Fruit fly (Drosophila melanogaster) whole organism, embryonic: Measurements from ENCODE around the gene Mob3.

Experiments
- ATbp ChIP-seq: fragments of 200-800 bp; sonication (Bioruptor generic); optimal IDR thresholded peaks from 2 replicates; lab custom pipeline; 2017; ENCODE audit warnings: missing biosample characterization, mild to moderate bottlenecking, missing genetic modification characterization, missing genetic modification reagents
- Aef1 ChIP-seq: fragments of 200-800 bp; sonication (Bioruptor generic); IDR thresholded peaks from 3 replicates; pipeline ENCODE4 v1.3.6; 2022; ENCODE audit warnings: missing biosample characterization, missing genetic modification characterization
- Bgb ChIP-seq: fragments of 200-800 bp; sonication (Bioruptor generic); IDR thresholded peaks from 2 replicates; pipeline ENCODE4 v1.3.6; 2022; ENCODE audit warnings: missing biosample characterization, missing genetic modification characterization; ENCODE audit not compliant: partially characterized antibody
- Blimp-1 ChIP-seq: fragments of 200-800 bp; sonication (Bioruptor generic); optimal IDR thresholded peaks from 3 replicates; lab custom pipeline; 2018; ENCODE audit warnings: missing biosample characterization, missing genetic modification characterization, mild to moderate bottlenecking, moderate library complexity, missing genetic modification reagents
- CG10959 ChIP-seq: fragments of 200-800 bp; sonication (Bioruptor generic); IDR thresholded peaks from 2 replicates; pipeline ENCODE4 v1.3.6; 2022; ENCODE audit warnings: missing biosample characterization, missing genetic modification characterization
- CG15696 ChIP-seq: fragments of 200-800 bp; sonication (Bioruptor generic); optimal IDR thresholded peaks from 2 replicates; lab custom pipeline; 2019; ENCODE audit warnings: missing biosample characterization, mild to moderate bottlenecking, missing genetic modification characterization, moderate library complexity
- CG17385 ChIP-seq: fragments of 200-800 bp; sonication (Bioruptor generic); optimal IDR thresholded peaks from 3 replicates; lab custom pipeline; 2018; ENCODE audit warnings: missing biosample characterization, mild to moderate bottlenecking, missing genetic modification characterization
- CG17802 ChIP-seq: fragments of 200-800 bp; sonication (Bioruptor generic); optimal IDR thresholded peaks from 2 replicates; lab custom pipeline; 2018; ENCODE audit warnings: missing biosample characterization, mild to moderate bottlenecking, missing genetic modification characterization, moderate library complexity
- CG18599 ChIP-seq: fragments of 200-800 bp; sonication (Bioruptor generic); optimal IDR thresholded peaks from 3 replicates; lab custom pipeline; 2017; ENCODE audit warnings: missing biosample characterization, missing genetic modification characterization, mild to moderate bottlenecking, moderate library complexity, missing genetic modification reagents
- CG2129 ChIP-seq: fragments of 200-800 bp; sonication (Bioruptor generic); IDR thresholded peaks from 2 replicates; pipeline ENCODE4 v1.3.6; 2022; ENCODE audit warnings: missing biosample characterization, missing genetic modification characterization; ENCODE audit not compliant: partially characterized antibody
- CG2712 ChIP-seq: fragments of 200-800 bp; optimal IDR thresholded peaks from 3 replicates; lab custom pipeline; 2019; ENCODE audit warnings: missing biosample characterization, mild to moderate bottlenecking, missing genetic modification characterization, moderate library complexity
- CG30403 ChIP-seq: fragments of 200-800 bp; sonication (Bioruptor generic); optimal IDR thresholded peaks from 3 replicates; lab custom pipeline; 2016; ENCODE audit warnings: missing biosample characterization, missing genetic modification characterization
- CG3281 ChIP-seq: fragments of 200-800 bp; sonication (Bioruptor generic); optimal IDR thresholded peaks from 3 replicates; lab custom pipeline; 2017; ENCODE audit warnings: missing biosample characterization, mild to moderate bottlenecking, missing genetic modification characterization
- CG34224 ChIP-seq: fragments of 200-800 bp; sonication (Bioruptor generic); IDR thresholded peaks from 3 replicates; pipeline ENCODE4 v1.3.6; 2022; ENCODE audit warnings: missing biosample characterization, missing genetic modification characterization; ENCODE audit not compliant: partially characterized antibody
- CG5953 ChIP-seq: fragments of 200-800 bp; sonication (Bioruptor generic); IDR thresholded peaks from 2 replicates; pipeline ENCODE4 v1.3.6; 2022; ENCODE audit warnings: missing biosample characterization, missing genetic modification characterization
- CG7556 ChIP-seq: fragments of 200-800 bp; sonication (Bioruptor generic); optimal IDR thresholded peaks from 2 replicates; lab custom pipeline; 2017; ENCODE audit warnings: missing biosample characterization, mild to moderate bottlenecking, missing genetic modification characterization
- CG8089 ChIP-seq: fragments of 200-800 bp; sonication (Bioruptor generic); optimal IDR thresholded peaks from 3 replicates; lab custom pipeline; 2016; ENCODE audit warnings: missing biosample characterization, missing genetic modification characterization
- CG8388 ChIP-seq: fragments of 200-800 bp; sonication (Bioruptor generic); optimal IDR thresholded peaks from 2 replicates; lab custom pipeline; 2019; ENCODE audit warnings: missing biosample characterization, mild to moderate bottlenecking, missing genetic modification characterization, moderate library complexity
- CG9437 ChIP-seq: fragments of 200-800 bp; sonication (Bioruptor generic); optimal IDR thresholded peaks from 2 replicates; lab custom pipeline; 2018; ENCODE audit warnings: missing biosample characterization, mild to moderate bottlenecking, missing genetic modification characterization
- Chrac-16 ChIP-seq: fragments of 200-800 bp; sonication (Bioruptor generic); optimal IDR thresholded peaks from 3 replicates; lab custom pipeline; 2016; ENCODE audit warnings: missing biosample characterization, missing genetic modification characterization
- Drgx ChIP-seq: fragments of 200-800 bp; sonication (Bioruptor generic); IDR thresholded peaks from 2 replicates; pipeline ENCODE4 v1.3.6; 2022; ENCODE audit warnings: missing biosample characterization, missing genetic modification characterization
- Fer2 ChIP-seq: fragments of 200-800 bp; sonication (Bioruptor generic); optimal IDR thresholded peaks from 2 replicates; lab custom pipeline; 2018; ENCODE audit warnings: missing biosample characterization, mild to moderate bottlenecking, missing genetic modification characterization, moderate library complexity
- HLH3B ChIP-seq: fragments of 200-800 bp; sonication (Bioruptor generic); IDR thresholded peaks from 2 replicates; pipeline ENCODE4 v1.3.6; 2022; ENCODE audit warnings: missing biosample characterization, missing genetic modification characterization
- HLH4C ChIP-seq: fragments of 200-800 bp; sonication (Bioruptor generic); IDR thresholded peaks from 3 replicates; pipeline ENCODE4 v1.3.6; 2022; ENCODE audit warnings: missing biosample characterization, missing genetic modification characterization; ENCODE audit not compliant: partially characterized antibody
- Oaz ChIP-seq: fragments of 200-800 bp; sonication (Bioruptor generic); IDR thresholded peaks from 2 replicates; pipeline ENCODE4 v1.3.6; 2022; ENCODE audit warnings: missing biosample characterization, missing genetic modification characterization
- Pdp1 ChIP-seq, 2 experiments: fragments of 200-800 bp; sonication (Bioruptor generic); optimal IDR thresholded peaks; 3 replicates each; lab custom pipeline; 2016; ENCODE audit warnings: missing biosample characterization in 2 of 2, missing genetic modification characterization in 2 of 2, mild to moderate bottlenecking in 1 of 2, moderate library complexity in 1 of 2
- Rfx ChIP-seq: fragments of 200-800 bp; sonication (Bioruptor generic); IDR thresholded peaks from 2 replicates; pipeline ENCODE4 v1.3.6; 2022; ENCODE audit warnings: missing biosample characterization, missing genetic modification characterization
- Spps ChIP-seq: fragments of 200-800 bp; sonication (Bioruptor generic); optimal IDR thresholded peaks from 2 replicates; lab custom pipeline; 2018; ENCODE audit warnings: missing biosample characterization, mild to moderate bottlenecking, missing genetic modification characterization
- TFAM ChIP-seq: fragments of 200-800 bp; sonication (Bioruptor generic); optimal IDR thresholded peaks from 2 replicates; lab custom pipeline; 2017; ENCODE audit warnings: missing biosample characterization, missing genetic modification characterization, inconsistent platforms
- Tbp ChIP-seq: fragments of >200 bp; optimal IDR thresholded peaks from 2 replicates; lab custom pipeline; 2018; ENCODE audit warnings: missing biosample characterization, missing genetic modification characterization
- al ChIP-seq: fragments of 200-800 bp; sonication (Bioruptor generic); IDR thresholded peaks from 2 replicates; pipeline ENCODE4 v1.3.6; 2022; ENCODE audit warnings: missing biosample characterization, missing genetic modification characterization
- ap ChIP-seq: fragments of 200-800 bp; sonication (Bioruptor generic); IDR thresholded peaks from 2 replicates; pipeline ENCODE4 v1.3.6; 2022; ENCODE audit warnings: missing biosample characterization, missing genetic modification characterization
- cad ChIP-seq: fragments of >200 bp; optimal IDR thresholded peaks from 2 replicates; lab custom pipeline; 2017; ENCODE audit warnings: missing biosample characterization, missing genetic modification characterization
- chif ChIP-seq, 2 experiments: fragments of 200-800 bp; sonication (Bioruptor generic); optimal IDR thresholded peaks; 3 replicates each; lab custom pipeline; 2016; ENCODE audit warnings: missing biosample characterization in 2 of 2, missing genetic modification characterization in 2 of 2
- dpn ChIP-seq, 2 experiments: fragments of 200-800 bp; sonication (Bioruptor generic); optimal IDR thresholded peaks; 3 replicates each; lab custom pipeline; 2016; ENCODE audit warnings: missing biosample characterization in 2 of 2, missing genetic modification characterization in 2 of 2
- en ChIP-seq: fragments of 200-800 bp; sonication (Bioruptor generic); optimal IDR thresholded peaks from 2 replicates; lab custom pipeline; 2016; ENCODE audit warnings: missing biosample characterization, missing genetic modification characterization
- eyg ChIP-seq: fragments of 200-800 bp; sonication (Bioruptor generic); optimal IDR thresholded peaks from 3 replicates; lab custom pipeline; 2016; ENCODE audit warnings: missing biosample characterization, missing genetic modification characterization
- grau ChIP-seq: fragments of 200-800 bp; optimal IDR thresholded peaks from 3 replicates; lab custom pipeline; 2019; ENCODE audit warnings: missing biosample characterization, mild to moderate bottlenecking, missing genetic modification characterization, moderate library complexity
- ind ChIP-seq: fragments of 200-800 bp; sonication (Bioruptor generic); optimal IDR thresholded peaks from 3 replicates; lab custom pipeline; 2016; ENCODE audit warnings: missing biosample characterization, missing genetic modification characterization
- jigr1 ChIP-seq: fragments of 200-800 bp; sonication (Bioruptor generic); IDR thresholded peaks from 3 replicates; pipeline ENCODE4 v1.3.6; 2022; ENCODE audit warnings: missing biosample characterization, missing genetic modification characterization
- jing ChIP-seq: fragments of 200-800 bp; sonication (Bioruptor generic); optimal IDR thresholded peaks from 2 replicates; lab custom pipeline; 2018; ENCODE audit warnings: missing biosample characterization, mild to moderate bottlenecking, missing genetic modification characterization
- jumu ChIP-seq: fragments of 200-800 bp; sonication (Bioruptor generic); optimal IDR thresholded peaks from 3 replicates; lab custom pipeline; 2016; ENCODE audit warnings: missing biosample characterization, missing genetic modification characterization
- ken ChIP-seq: fragments of 200-800 bp; sonication (Bioruptor generic); IDR thresholded peaks from 3 replicates; pipeline ENCODE4 v1.3.6; 2022; ENCODE audit warnings: missing biosample characterization, missing genetic modification characterization
- onecut ChIP-seq: fragments of 200-800 bp; sonication (Bioruptor generic); IDR thresholded peaks from 2 replicates; pipeline ENCODE4 v1.3.6; 2022; ENCODE audit warnings: missing biosample characterization, missing genetic modification characterization
- phol ChIP-seq: fragments of 200-800 bp; sonication (Bioruptor generic); optimal IDR thresholded peaks from 3 replicates; lab custom pipeline; 2018; ENCODE audit warnings: missing biosample characterization, mild to moderate bottlenecking, missing genetic modification characterization, moderate library complexity
- run ChIP-seq: fragments of 200-800 bp; sonication (Bioruptor generic); optimal IDR thresholded peaks from 3 replicates; lab custom pipeline; 2018; ENCODE audit warnings: missing biosample characterization, mild to moderate bottlenecking, missing genetic modification characterization
- slbo ChIP-seq: fragments of 200-800 bp; sonication (Bioruptor generic); IDR thresholded peaks from 2 replicates; pipeline ENCODE4 v1.3.6; 2022; ENCODE audit warnings: missing biosample characterization, missing genetic modification characterization
- unpg ChIP-seq: fragments of 200-800 bp; sonication (Bioruptor generic); optimal IDR thresholded peaks from 3 replicates; lab custom pipeline; 2018; ENCODE audit warnings: missing biosample characterization, mild to moderate bottlenecking, missing genetic modification characterization, moderate library complexity
- vnd ChIP-seq: fragments of 200-800 bp; sonication (Bioruptor generic); IDR thresholded peaks from 3 replicates; pipeline ENCODE4 v1.3.6; 2022; ENCODE audit warnings: missing biosample characterization, missing genetic modification characterization; ENCODE audit not compliant: partially characterized antibody
- wek ChIP-seq: fragments of 200-800 bp; sonication (Bioruptor generic); optimal IDR thresholded peaks from 3 replicates; lab custom pipeline; 2018; ENCODE audit warnings: missing biosample characterization, mild to moderate bottlenecking, missing genetic modification characterization, moderate library complexity
- zen ChIP-seq: fragments of 200-800 bp; sonication (Bioruptor generic); optimal IDR thresholded peaks from 3 replicates; lab custom pipeline; 2018; ENCODE audit warnings: missing biosample characterization, mild to moderate bottlenecking, missing genetic modification characterization, moderate library complexity

Gene Mob3

dm6 chr2L:10231092-10231494 lies 34.0 kb upstream of the Mob3 start (continued):
- TF ChIP-seq HLH3B (0 out of 2 replicates have a peak, but pooled peaks have one; percentile 20), dpn (GFP tag; optimal IDR thresholded peaks at IDR 0.05; lab: Kevin White, UChicago) (peak; percentile 25 to 32), run (no peak), phol (tag; lab: Kevin White, UChicago) (no peak), Tbp (no peak), CG2129 (GFP tag; lab: Robert Waterston, UW) (no peak), cad (no peak), CG7556 (peak; percentile 9), Drgx (GFP tag; lab: Robert Waterston, UW) (peak; percentile 44), vnd (GFP tag; lab: Robert Waterston, UW) (no peak), chif (GFP tag; optimal IDR thresholded peaks at IDR 0.05; lab: Kevin White, UChicago) (peak in 1 of 2 experiments; percentile 11), Blimp-1 (GFP tag; lab: Kevin White, UChicago) (no peak), slbo (GFP tag; lab: Robert Waterston, UW) (peak; percentile 42; the same call in 1 of the 2 replicates), CG8388 (GFP tag; lab: Kevin White, UChicago) (no peak), ken (GFP tag; lab: Robert Waterston, UW) (no peak), CG2712 (tag; lab: Kevin White, UChicago) (peak; percentile 6), eyg (GFP tag; lab: Kevin White, UChicago) (no peak), CG30403 (GFP tag; lab: Kevin White, UChicago) (no peak), Pdp1 (GFP tag; optimal IDR thresholded peaks at IDR 0.05; lab: Kevin White, UChicago) (peak in 1 of 2 experiments; percentile 28), CG5953 (GFP tag; lab: Robert Waterston, UW) (no peak), en (GFP tag; lab: Kevin White, UChicago) (no peak), CG17802 (tag; lab: Kevin White, UChicago) (no peak), ap (no peak), jumu (no peak), Fer2 (tag; lab: Kevin White, UChicago) (no peak), jigr1 (GFP tag; lab: Robert Waterston, UW) (no peak), ind (peak; percentile 36), ATbp (GFP tag; lab: Kevin White, UChicago) (no peak), CG34224 (GFP tag; lab: Robert Waterston, UW) (no peak), unpg (peak; percentile 22), Bgb (GFP tag; lab: Robert Waterston, UW) (no peak), wek (no peak), CG10959 (GFP tag; lab: Robert Waterston, UW) (no peak), Chrac-16 (no peak), jing (GFP tag; lab: Kevin White, UChicago) (no peak), Aef1 (GFP tag; lab: Robert Waterston, UW) (no peak), onecut (GFP tag; lab: Robert Waterston, UW) (no peak), CG3281 (peak; percentile 36), Rfx (GFP tag; lab: Robert Waterston, UW) (peak; percentile 62; the same call in 1 of the 2 replicates), HLH4C (GFP tag; lab: Robert Waterston, UW) (no peak), CG17385 (GFP tag; lab: Kevin White, UChicago) (peak; percentile 19), Spps (tag; lab: Kevin White, UChicago) (no peak), CG9437 (GFP tag; lab: Kevin White, UChicago) (no peak), CG15696 (tag; lab: Kevin White, UChicago) (no peak), grau (tag; lab: Kevin White, UChicago) (peak; percentile 31), TFAM (GFP tag; lab: Kevin White, UChicago) (no peak), CG8089 (peak; percentile 95), CG18599 (GFP tag; lab: Kevin White, UChicago) (no peak), al (GFP tag; lab: Robert Waterston, UW) (no peak), zen (tag; lab: Kevin White, UChicago) (no peak), Oaz (GFP tag; lab: Robert Waterston, UW) (no peak)
